Fruit fly (Drosophila melanogaster) whole organism: Measurements from ENCODE around the gene mGluR.

Experiments used
- pan ChIP-seq: fragments of >200 bp; optimal IDR thresholded peaks from 2 replicates; lab custom pipeline; 2017
- psq ChIP-seq: fragments of >200 bp; optimal IDR thresholded peaks from 2 replicates; lab custom pipeline; 2017

DNA sequence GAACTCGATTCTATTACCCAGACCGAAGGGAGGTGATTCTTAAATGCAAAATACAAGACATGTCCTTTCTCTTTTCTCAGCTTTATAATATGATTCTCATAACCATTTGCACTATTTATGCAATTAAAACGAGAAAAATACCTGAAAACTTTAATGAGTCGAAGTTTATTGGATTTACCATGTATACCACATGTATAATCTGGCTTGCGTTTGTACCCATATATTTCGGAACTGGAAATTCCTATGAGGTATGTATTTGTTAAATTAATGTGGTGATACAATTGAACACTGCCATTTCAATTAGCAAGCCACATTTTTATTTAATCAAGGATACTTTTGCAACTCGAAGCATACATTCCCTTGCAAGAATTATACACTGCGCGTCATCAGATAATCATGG is 7.7 kb downstream of the mGluR start:
- TF ChIP-seq pan (lab: Kevin White, UChicago) (no peak), psq (lab: Kevin White, UChicago) (no peak)
